Fruit fly (Drosophila melanogaster): ENCODE results near the gene CG43783.

Gene CG43783

dm6 chr3L:8925679-8926078 is 28.4 kb downstream of the CG43783 start (continued):
- TF ChIP-seq ham (GFP tag; IDR thresholded peaks at IDR 0.05) (no peak), Ets97D (GFP tag; optimal IDR thresholded peaks at IDR 0.05) (no peak), lola (GFP tag; optimal IDR thresholded peaks at IDR 0.05) (peak in 1 of 3 experiments; percentile 38), z (GFP tag; IDR thresholded peaks at IDR 0.05) (0 out of 3 replicates have a peak, but pooled peaks have one; percentile 14), jing (GFP tag; optimal IDR thresholded peaks at IDR 0.05) (no peak), CG12299 (tag; optimal IDR thresholded peaks at IDR 0.05) (peak; percentile 18), repo (GFP tag; optimal IDR thresholded peaks at IDR 0.05) (no peak), Dfd (GFP tag; optimal IDR thresholded peaks at IDR 0.05) (no peak), aop (GFP tag; IDR thresholded peaks at IDR 0.05) (no peak), pho (GFP tag; optimal IDR thresholded peaks at IDR 0.05) (no peak), CG2116 (GFP tag; optimal IDR thresholded peaks at IDR 0.05) (peak; percentile 17), lbe (GFP tag; optimal IDR thresholded peaks at IDR 0.05) (no peak), Nf-YB (GFP tag; optimal IDR thresholded peaks at IDR 0.05) (peak; percentile 2), CG4854 (GFP tag; optimal IDR thresholded peaks at IDR 0.05) (no peak), Tbp (GFP tag; optimal IDR thresholded peaks at IDR 0.05) (no peak), CG17328 (GFP tag; IDR thresholded peaks at IDR 0.05) (peak; percentile 12; the same call in 1 of the 2 replicates), HLH3B (GFP tag; IDR thresholded peaks at IDR 0.05) (peak; percentile 42; the same call in 1 of the 2 replicates), Rfx (GFP tag; IDR thresholded peaks at IDR 0.05) (no peak), Bgb (GFP tag; IDR thresholded peaks at IDR 0.05; ENCODE audit: partially characterized antibody) (no peak), slp2 (GFP tag; optimal IDR thresholded peaks at IDR 0.05) (no peak), CG1529 (GFP tag; optimal IDR thresholded peaks at IDR 0.05) (peak; percentile 63), zfh1 (GFP tag; IDR thresholded peaks at IDR 0.05) (peak; percentile 39; the same call in 1 of the 3 replicates), psq (GFP tag; optimal IDR thresholded peaks at IDR 0.05) (no peak), emc (GFP tag; optimal IDR thresholded peaks at IDR 0.05) (no peak), pum (GFP tag; optimal IDR thresholded peaks at IDR 0.05) (no peak), CG2875 (GFP tag; optimal IDR thresholded peaks at IDR 0.05) (peak; percentile 83), Meics (GFP tag; optimal IDR thresholded peaks at IDR 0.05) (no peak), MTF-1 (GFP tag; optimal IDR thresholded peaks at IDR 0.05; ENCODE audit: borderline replicate concordance) (peak; percentile 10), Sox100B (GFP tag; optimal IDR thresholded peaks at IDR 0.05) (peak; percentile 60), sim (GFP tag; IDR thresholded peaks at IDR 0.05) (no peak), CG18262 (tag; optimal IDR thresholded peaks at IDR 0.05) (peak; percentile 29), HHEX (GFP tag; optimal IDR thresholded peaks at IDR 0.05) (peak; percentile 28), tx (GFP tag; optimal IDR thresholded peaks at IDR 0.05) (no peak), CG18764 (GFP tag; optimal IDR thresholded peaks at IDR 0.05) (no peak), CG2712 (tag; optimal IDR thresholded peaks at IDR 0.05) (peak; percentile 20), CG2202 (tag; optimal IDR thresholded peaks at IDR 0.05) (peak; percentile 68), tgo (GFP tag; IDR thresholded peaks at IDR 0.05) (no peak), slbo (GFP tag; IDR thresholded peaks at IDR 0.05) (no peak), CG7963 (GFP tag; IDR thresholded peaks at IDR 0.05; ENCODE audit: partially characterized antibody) (no peak), row (GFP tag; IDR thresholded peaks at IDR 0.05) (no peak), sens (GFP tag) (peak; percentile 85), Ssrp (tag; optimal IDR thresholded peaks at IDR 0.05) (no peak), sc (optimal IDR thresholded peaks at IDR 0.05) (no peak), sc (GFP tag; optimal IDR thresholded peaks at IDR 0.05) (peak; percentile 39), Camta (GFP tag; optimal IDR thresholded peaks at IDR 0.05) (peak; percentile 18), ato (GFP tag; IDR thresholded peaks at IDR 0.05; ENCODE audit: partially characterized antibody) (no peak), CG14441 (GFP tag; IDR thresholded peaks at IDR 0.05) (no peak), CG6683 (GFP tag; optimal IDR thresholded peaks at IDR 0.05) (no peak), CG14667 (GFP tag; IDR thresholded peaks at IDR 0.05) (no peak), dm (GFP tag; optimal IDR thresholded peaks at IDR 0.05) (no peak), Max (GFP tag; optimal IDR thresholded peaks at IDR 0.05) (no peak)

All from whole organism, embryonic.